Fruit fly (Drosophila melanogaster): ENCODE results near the gene Ranbp21.

dm6 chrX:19611226-19611625 lies 40.8 kb downstream of the Ranbp21 start, which contains the start of the genes Shawn and Tyler:
- TF ChIP-seq Ravus (GFP tag; IDR thresholded peaks at IDR 0.05) = no peak
- TF ChIP-seq CG4854 (GFP tag; optimal IDR thresholded peaks at IDR 0.05) = no peak
- TF ChIP-seq Abd-B (GFP tag; optimal IDR thresholded peaks at IDR 0.05) = no peak
- TF ChIP-seq dati (GFP tag; IDR thresholded peaks at IDR 0.05) = no peak
- no peak for TF ChIP-seq Lpt (GFP tag; optimal IDR thresholded peaks at IDR 0.05)
- TF ChIP-seq YL-1 (GFP tag; optimal IDR thresholded peaks at IDR 0.05) = no peak
- TF ChIP-seq Hr78 (GFP tag; optimal IDR thresholded peaks at IDR 0.05) = no peak

Measured in whole organism, embryonic.